Fruit fly (Drosophila melanogaster) Kc167 (cell line): Measurements from ENCODE around the gene Tengl3.

Experiments
- Myc ChIP-seq: fragments of >200 bp; optimal IDR thresholded peaks from 2 replicates; lab custom pipeline; 2017; ENCODE audit warnings: missing external identifiers
- h ChIP-seq: fragments of >200 bp; optimal IDR thresholded peaks from 3 replicates; lab custom pipeline; 2018; ENCODE audit warnings: missing external identifiers
- insv ChIP-seq: fragments of >200 bp; optimal IDR thresholded peaks from 3 replicates; lab custom pipeline; 2018; ENCODE audit warnings: missing external identifiers
- psq ChIP-seq: fragments of >200 bp; optimal IDR thresholded peaks from 2 replicates; lab custom pipeline; 2017; ENCODE audit warnings: missing external identifiers
- ttk ChIP-seq: sonication (Bioruptor generic); optimal IDR thresholded peaks from 2 replicates; lab custom pipeline; 2017; ENCODE audit warnings: missing external identifiers

DNA sequence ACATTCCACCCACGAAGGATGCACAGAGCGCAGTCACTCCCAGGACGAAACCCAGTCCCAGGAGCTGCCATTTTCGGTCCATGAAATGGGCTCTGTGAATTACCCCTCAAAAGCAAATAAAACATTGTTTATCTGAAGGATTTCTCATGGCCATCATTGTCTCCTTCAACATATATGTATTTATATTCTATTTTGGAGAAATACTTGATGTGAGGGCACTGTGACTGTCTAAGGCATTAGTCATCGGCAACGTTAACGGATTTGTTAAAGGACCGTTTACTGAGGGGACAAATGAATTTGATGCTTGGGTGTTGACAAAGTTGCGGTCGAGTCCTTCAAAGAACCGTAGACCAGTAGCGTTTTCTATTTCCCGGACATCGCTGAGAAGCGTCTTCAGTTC, 1.2 kb upstream of the Tengl3 start, which contains the start of gene Tengl2:
- TF ChIP-seq ttk (lab: Kevin White, UChicago) (no peak), insv (lab: Kevin White, UChicago) (no peak), Myc (no peak), h (lab: Kevin White, UChicago) (no peak), psq (lab: Kevin White, UChicago) (no peak)
